Worm (Caenorhabditis elegans): ENCODE measurements around the gene rpl-20.

DNA sequence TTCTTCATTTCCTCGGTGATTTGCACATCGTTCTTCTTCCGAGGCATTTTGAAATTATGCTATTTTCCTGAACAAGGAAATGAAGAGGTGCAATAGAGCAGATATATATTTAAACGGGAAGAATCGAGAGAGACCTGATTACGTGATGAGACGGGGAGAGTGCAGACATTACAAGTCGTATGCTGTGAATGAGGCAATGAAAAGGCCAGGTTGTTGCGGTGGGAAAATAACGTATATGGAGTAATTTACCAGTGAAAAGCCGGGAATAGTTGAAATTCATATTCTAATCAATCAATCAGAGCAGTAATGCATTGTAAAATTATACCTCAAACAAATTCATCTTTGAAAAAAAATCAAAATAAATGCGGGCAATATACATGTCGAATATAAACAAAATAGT, 9.1 kb upstream of the rpl-20 start, which contains the start of gene Y17G9B.8:
- TF ChIP-seq flt-1 (GFP tag; IDR thresholded peaks at IDR 0.05) (no peak), tab-1 (GFP tag; IDR thresholded peaks at IDR 0.05) (no peak), ztf-23 (GFP tag; IDR thresholded peaks at IDR 0.05) (no peak)

Measured in whole organism, midembryonic.